Worm (Caenorhabditis elegans) whole organism, mixed stage, embryonic: Measurements from ENCODE around the gene C50E3.9.

Source experiments
- M03D4.4 ChIP-seq: sonication (generic microtip); optimal IDR thresholded peaks from 2 replicates; lab custom pipeline; 2017; ENCODE audit warnings: mild to moderate bottlenecking, missing genetic modification characterization, missing compliant biosample characterization
- bed-3 ChIP-seq: fragments of 200-800 bp; sonication (Bioruptor generic); optimal IDR thresholded peaks from 3 replicates; lab custom pipeline; 2018; ENCODE audit warnings: mild to moderate bottlenecking, missing genetic modification characterization, moderate library complexity, missing compliant biosample characterization
- ceh-39 ChIP-seq: fragments of 150-350 bp; optimal IDR thresholded peaks from 2 replicates; lab custom pipeline; 2014; ENCODE audit warnings: missing biosample characterization, missing genetic modification characterization
- ceh-43 ChIP-seq: fragments of 200-800 bp; sonication (Bioruptor generic); optimal IDR thresholded peaks from 2 replicates; lab custom pipeline; 2018; ENCODE audit warnings: mild to moderate bottlenecking, missing genetic modification characterization, moderate library complexity, missing compliant biosample characterization
- ceh-83 ChIP-seq: fragments of 200-800 bp; sonication (Bioruptor generic); optimal IDR thresholded peaks from 2 replicates; lab custom pipeline; 2018; ENCODE audit warnings: mild to moderate bottlenecking, missing genetic modification characterization, missing compliant biosample characterization
- ces-1 ChIP-seq: fragments of 150-350 bp; optimal IDR thresholded peaks from 2 replicates; lab custom pipeline; 2014; ENCODE audit warnings: missing biosample characterization, missing genetic modification reagents, missing genetic modification characterization
- elt-1 ChIP-seq: sonication (generic microtip); optimal IDR thresholded peaks from 2 replicates; lab custom pipeline; 2017; ENCODE audit warnings: missing genetic modification characterization, mild to moderate bottlenecking, missing compliant biosample characterization, antibody characterized with exemption, moderate library complexity, borderline replicate concordance; ENCODE audit not compliant: insufficient read depth
- elt-3 ChIP-seq: fragments of 150-350 bp; optimal IDR thresholded peaks from 2 replicates; lab custom pipeline; 2014; ENCODE audit warnings: missing biosample characterization, missing genetic modification characterization
- flh-1 ChIP-seq: fragments of 200-800 bp; sonication (Bioruptor generic); optimal IDR thresholded peaks from 2 replicates; lab custom pipeline; 2018; ENCODE audit warnings: mild to moderate bottlenecking, missing genetic modification characterization, moderate library complexity, missing compliant biosample characterization
- hlh-1 ChIP-seq: fragments of 150-350 bp; optimal IDR thresholded peaks from 2 replicates; lab custom pipeline; 2014; ENCODE audit warnings: missing biosample characterization, missing genetic modification reagents, missing genetic modification characterization
- lin-32 ChIP-seq: fragments of 200-800 bp; sonication (Bioruptor generic); optimal IDR thresholded peaks from 2 replicates; lab custom pipeline; 2018; ENCODE audit warnings: mild to moderate bottlenecking, missing genetic modification characterization, missing compliant biosample characterization
- lsy-2 ChIP-seq: fragments of 150-350 bp; optimal IDR thresholded peaks from 2 replicates; lab custom pipeline; 2014; ENCODE audit warnings: missing biosample characterization, missing genetic modification characterization
- mab-5 ChIP-seq: fragments of 150-350 bp; optimal IDR thresholded peaks from 2 replicates; lab custom pipeline; 2014; ENCODE audit warnings: missing biosample characterization, missing genetic modification characterization
- mep-1 ChIP-seq: fragments of 150-350 bp; optimal IDR thresholded peaks from 2 replicates; lab custom pipeline; 2017; ENCODE audit warnings: missing biosample characterization, missing genetic modification reagents, missing genetic modification characterization, inconsistent platforms
- mls-2 ChIP-seq: sonication (generic microtip); optimal IDR thresholded peaks from 2 replicates; lab custom pipeline; 2016; ENCODE audit warnings: mild to moderate bottlenecking, missing genetic modification characterization, moderate library complexity, missing compliant biosample characterization
- nhr-12 ChIP-seq: fragments of 150-350 bp; optimal IDR thresholded peaks from 2 replicates; lab custom pipeline; 2014; ENCODE audit warnings: missing biosample characterization, missing genetic modification characterization
- nhr-2 ChIP-seq: fragments of 150-350 bp; optimal IDR thresholded peaks from 2 replicates; lab custom pipeline; 2014; ENCODE audit warnings: missing biosample characterization, missing genetic modification characterization
- nhr-237 ChIP-seq: fragments of 150-350 bp; optimal IDR thresholded peaks from 2 replicates; lab custom pipeline; 2014; ENCODE audit warnings: missing biosample characterization, missing genetic modification characterization
- nhr-76 ChIP-seq: sonication (generic microtip); optimal IDR thresholded peaks from 2 replicates; lab custom pipeline; 2017; ENCODE audit warnings: missing biosample characterization, missing genetic modification characterization
- pha-4 ChIP-seq: fragments of 150-350 bp; optimal IDR thresholded peaks from 2 replicates; lab custom pipeline; 2018; ENCODE audit warnings: missing biosample characterization, missing genetic modification reagents, missing genetic modification characterization
- sem-2 ChIP-seq: fragments of 200-800 bp; sonication (Bioruptor generic); optimal IDR thresholded peaks from 2 replicates; lab custom pipeline; 2018; ENCODE audit warnings: mild to moderate bottlenecking, missing genetic modification characterization, missing compliant biosample characterization
- sptf-1 ChIP-seq: sonication (generic microtip); optimal IDR thresholded peaks from 2 replicates; lab custom pipeline; 2017; ENCODE audit warnings: mild to moderate bottlenecking, missing genetic modification characterization, moderate library complexity, missing compliant biosample characterization
- tbx-8 ChIP-seq: fragments of 200-800 bp; sonication (Bioruptor generic); optimal IDR thresholded peaks from 2 replicates; lab custom pipeline; 2018; ENCODE audit warnings: mild to moderate bottlenecking, missing genetic modification characterization, moderate library complexity, missing compliant biosample characterization
- unc-120 ChIP-seq: sonication (generic microtip); optimal IDR thresholded peaks from 2 replicates; lab custom pipeline; 2017; ENCODE audit warnings: missing genetic modification characterization, missing compliant biosample characterization; ENCODE audit not compliant: poor library complexity, severe bottlenecking
- unc-62 ChIP-seq: fragments of 150-350 bp; optimal IDR thresholded peaks from 2 replicates; lab custom pipeline; 2014; ENCODE audit warnings: missing biosample characterization, missing genetic modification reagents, missing genetic modification characterization
- zip-8 ChIP-seq: fragments of 150-350 bp; optimal IDR thresholded peaks from 2 replicates; lab custom pipeline; 2014; ENCODE audit warnings: missing biosample characterization, missing genetic modification characterization
- ztf-11 ChIP-seq: fragments of 150-350 bp; optimal IDR thresholded peaks from 2 replicates; lab custom pipeline; 2014; ENCODE audit warnings: missing biosample characterization, missing genetic modification characterization

Gene C50E3.9

ce11 chrV:7570290-7570689 is 29.8 kb downstream of the C50E3.9 start, which contains the start of gene clec-212:
Gene clec-212, minus strand, starts transcription at chrV:7570390.
- TF ChIP-seq ztf-11 (tag; lab: Kevin White, UChicago) (no peak), zip-8 (tag; lab: Kevin White, UChicago) (peak; percentile 54)
- TF ChIP-seq, all 35 proteins: peak for 1

ce11 chrV:7562947-7563346 is 37.1 kb downstream of the C50E3.9 start, which contains the start of gene F19F10.1:
Gene F19F10.1, plus strand, starts transcription at chrV:7563247.
- TF ChIP-seq zip-8 (tag; lab: Kevin White, UChicago), result no peak
- no peak for TF ChIP-seq ceh-39 (tag; lab: Kevin White, UChicago)
- TF ChIP-seq sptf-1 (tag; lab: Kevin White, UChicago), result no peak
- TF ChIP-seq flh-1 (GFP tag; lab: Kevin White, UChicago), result no peak
- TF ChIP-seq, all 35 proteins: peak for 0

ce11 chrV:7558693-7559092 is 41.4 kb downstream of the C50E3.9 start, which contains the start of gene ets-7:
Gene ets-7, minus strand, starts transcription at chrV:7558793.
- no peak for TF ChIP-seq nhr-2 (tag; lab: Kevin White, UChicago)
- no peak for TF ChIP-seq lin-32
- TF ChIP-seq ceh-39 (tag; lab: Kevin White, UChicago), result no peak
- TF ChIP-seq bed-3 (GFP tag; lab: Kevin White, UChicago), result no peak
- no peak for TF ChIP-seq mls-2 (tag; lab: Kevin White, UChicago)
- no peak for TF ChIP-seq pha-4
- no peak for TF ChIP-seq nhr-76 (tag; lab: Kevin White, UChicago)
- no peak for TF ChIP-seq flh-1 (GFP tag; lab: Kevin White, UChicago)
- TF ChIP-seq ces-1 (GFP tag; lab: Kevin White, UChicago), result no peak
- TF ChIP-seq unc-120, result no peak
- no peak for TF ChIP-seq lsy-2

- no peak for TF ChIP-seq mab-5 (tag; lab: Kevin White, UChicago)
- TF ChIP-seq sem-2, result no peak
- no peak for TF ChIP-seq unc-120
- TF ChIP-seq nhr-2 (tag; lab: Kevin White, UChicago), result no peak
- TF ChIP-seq mep-1, result no peak
- TF ChIP-seq zip-8 (tag; lab: Kevin White, UChicago), result no peak
- no peak for TF ChIP-seq nhr-76 (tag; lab: Kevin White, UChicago)
- no peak for TF ChIP-seq pha-4
- no peak for TF ChIP-seq bed-3 (GFP tag; lab: Kevin White, UChicago)
- TF ChIP-seq ceh-83 (GFP tag; lab: Kevin White, UChicago), result no peak
- TF ChIP-seq ceh-39 (tag; lab: Kevin White, UChicago), result no peak
Observed at ce11 chrV:7555875-7556274, 44.2 kb downstream of the C50E3.9 start.

- TF ChIP-seq nhr-12 (tag; lab: Kevin White, UChicago) (no peak), elt-1 (tag; lab: Kevin White, UChicago) (no peak), sem-2 (no peak), nhr-237 (tag; lab: Kevin White, UChicago) (no peak), tbx-8 (GFP tag; lab: Kevin White, UChicago) (no peak), mep-1 (no peak), M03D4.4 (no peak), ceh-83 (GFP tag; lab: Kevin White, UChicago) (no peak), elt-3 (tag; lab: Kevin White, UChicago) (no peak), ceh-39 (tag; lab: Kevin White, UChicago) (no peak), ceh-43 (GFP tag; lab: Kevin White, UChicago) (no peak), pha-4 (no peak), mls-2 (tag; lab: Kevin White, UChicago) (no peak), bed-3 (GFP tag; lab: Kevin White, UChicago) (no peak)
Observed at ce11 chrV:7553873-7554362, 46.1 kb downstream of the C50E3.9 start, which contains the start of gene ttr-10. Gene ttr-10, minus strand, starts transcription at chrV:7553923.

- TF ChIP-seq ceh-83 (GFP tag; lab: Kevin White, UChicago) (no peak), tbx-8 (GFP tag; lab: Kevin White, UChicago) (no peak), nhr-12 (tag; lab: Kevin White, UChicago) (no peak), nhr-76 (tag; lab: Kevin White, UChicago) (no peak), unc-62 (GFP tag; lab: Kevin White, UChicago) (no peak), nhr-2 (tag; lab: Kevin White, UChicago) (no peak), zip-8 (tag; lab: Kevin White, UChicago) (no peak), hlh-1 (no peak)
Observed at ce11 chrV:7551821-7552220, 48.2 kb downstream of the C50E3.9 start, which contains the start of gene F19F10.3. Gene F19F10.3, plus strand, starts transcription at chrV:7552121.
